Worm (Caenorhabditis elegans) whole organism, L1 larva: ENCODE data around the gene lys-2.

Experiments
- aly-2 ChIP-seq: fragments of 150-350 bp; optimal IDR thresholded peaks from 2 replicates; lab custom pipeline; 2014; ENCODE audit warnings: missing biosample characterization, missing genetic modification characterization
- egl-27 ChIP-seq, 2 experiments: fragments of 150-350 bp in 1 of 2; sonication (generic microtip); optimal IDR thresholded peaks; 3 replicates each; lab custom pipeline; 2017 to 2018; ENCODE audit warnings: missing biosample characterization in 2 of 2, missing genetic modification characterization in 2 of 2, missing genetic modification reagents in 2 of 2
- lin-35 ChIP-seq, 2 experiments: fragments of 150-350 bp; optimal IDR thresholded peaks; 2 replicates each; lab custom pipeline; 2014; ENCODE audit warnings: missing biosample characterization in 2 of 2, missing genetic modification characterization in 2 of 2, missing genetic modification reagents in 2 of 2
- mdl-1 ChIP-seq, 2 experiments: fragments of 150-350 bp; optimal IDR thresholded peaks; 2 replicates each; lab custom pipeline; 2014 to 2017; ENCODE audit warnings: missing biosample characterization in 2 of 2, missing genetic modification characterization in 2 of 2, inconsistent platforms in 1 of 2
- nhr-84 ChIP-seq: sonication (generic microtip); optimal IDR thresholded peaks from 2 replicates; lab custom pipeline; 2017; ENCODE audit warnings: missing biosample characterization, missing genetic modification characterization

ce11 chrV:10230932-10231331 lies 50.3 kb downstream of the lys-2 start, which contains the start of gene fipr-6:
- TF ChIP-seq mdl-1 (tag; optimal IDR thresholded peaks at IDR 0.05; lab: Kevin White, UChicago) (no peak), egl-27 (tag; optimal IDR thresholded peaks at IDR 0.05; lab: Kevin White, UChicago) (no peak), nhr-84 (tag; lab: Kevin White, UChicago) (no peak), aly-2 (tag; lab: Kevin White, UChicago) (no peak), lin-35 (GFP tag; optimal IDR thresholded peaks at IDR 0.05; lab: Kevin White, UChicago) (no peak)
